Worm (Caenorhabditis elegans) whole organism, midembryonic: ENCODE results near the gene fbxb-105.

Source experiments
- T22C8.4 ChIP-seq: fragments of 200-800 bp; sonication (Bioruptor generic); IDR thresholded peaks from 2 replicates; pipeline ENCODE4 v1.3.6; 2022; ENCODE audit warnings: missing genetic modification characterization, missing compliant biosample characterization
- cog-1 ChIP-seq: sonication (generic microtip); optimal IDR thresholded peaks from 2 replicates; lab custom pipeline; 2016; ENCODE audit warnings: missing genetic modification characterization, missing compliant biosample characterization
- klf-2 ChIP-seq: fragments of 200-800 bp; sonication (Bioruptor generic); conservative IDR thresholded peaks from 2 replicates; pipeline ENCODE4 v1.3.6; 2022; ENCODE audit warnings: missing genetic modification reagents, missing genetic modification characterization, missing compliant biosample characterization
- tab-1 ChIP-seq: fragments of 200-800 bp; sonication (Bioruptor generic); IDR thresholded peaks from 2 replicates; pipeline ENCODE4 v1.3.6; 2022; ENCODE audit warnings: missing genetic modification characterization, missing compliant biosample characterization

DNA sequence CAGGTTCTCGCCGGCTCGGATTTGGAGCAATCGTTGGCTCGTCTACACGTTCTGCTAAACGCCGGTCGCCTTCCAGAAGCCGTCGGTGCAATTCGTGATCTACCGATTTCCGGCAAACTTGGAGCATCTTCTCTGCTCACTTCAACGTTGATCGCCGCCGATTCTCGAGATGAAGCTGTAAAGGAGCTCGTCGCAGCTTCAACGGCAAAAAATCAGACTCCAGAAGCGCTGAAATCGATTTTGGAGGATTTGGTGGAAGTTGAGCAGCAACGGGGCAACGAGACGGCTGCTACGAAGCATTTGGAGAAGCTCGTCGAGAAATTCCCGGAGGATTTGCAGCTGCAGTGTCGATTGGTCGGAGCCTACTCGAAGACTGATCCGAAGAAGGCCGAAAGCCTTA, 21.0 kb upstream of the fbxb-105 start:
- TF ChIP-seq klf-2 (GFP tag; lab: Robert Waterston, UW) (no peak), cog-1 (no peak), tab-1 (GFP tag; lab: Robert Waterston, UW) (no peak), T22C8.4 (no peak)
